Fruit fly (Drosophila melanogaster): ENCODE measurements around the gene heca.
A peak's percentile ranks its signal among the peaks of the same experiment; 100 is the strongest.

Gene heca

dm6 chr3R:30261838-30262237 is 15.9 kb upstream of the heca start (continued):
- TF ChIP-seq row (GFP tag; IDR thresholded peaks at IDR 0.05) (peak; percentile 29; the same call in 1 of the 3 replicates), ci (GFP tag; IDR thresholded peaks at IDR 0.05) (no peak), Pdp1 (GFP tag; optimal IDR thresholded peaks at IDR 0.05) (no peak), CG4404 (GFP tag; IDR thresholded peaks at IDR 0.05) (no peak), C15 (GFP tag; IDR thresholded peaks at IDR 0.05) (no peak), esg (GFP tag; conservative IDR thresholded peaks at IDR 0.05) (0 out of 2 replicates have a peak, but pooled peaks have one; percentile 9), corto (GFP tag; optimal IDR thresholded peaks at IDR 0.05) (peak; percentile 86), shn (GFP tag; optimal IDR thresholded peaks at IDR 0.05) (no peak), Med (GFP tag) (peak; percentile 34), CG14667 (GFP tag; IDR thresholded peaks at IDR 0.05) (no peak), MESR4 (GFP tag; optimal IDR thresholded peaks at IDR 0.05) (no peak), prd (optimal IDR thresholded peaks at IDR 0.05) (no peak), prd (GFP tag; IDR thresholded peaks at IDR 0.05) (0 out of 3 replicates have a peak, but pooled peaks have one; percentile 45), Oli (tag; optimal IDR thresholded peaks at IDR 0.05) (no peak), ewg (GFP tag; optimal IDR thresholded peaks at IDR 0.05) (no peak), gem (tag; optimal IDR thresholded peaks at IDR 0.05) (peak; percentile 32), lbe (GFP tag; optimal IDR thresholded peaks at IDR 0.05) (peak; percentile 88), tap (tag; optimal IDR thresholded peaks at IDR 0.05) (no peak), Drgx (GFP tag; IDR thresholded peaks at IDR 0.05) (peak; percentile 80), CG6272 (GFP tag; IDR thresholded peaks at IDR 0.05) (no peak), CG9437 (GFP tag; optimal IDR thresholded peaks at IDR 0.05) (no peak), sens (GFP tag) (peak; percentile 73), gt (GFP tag; IDR thresholded peaks at IDR 0.05) (no peak), z (GFP tag; IDR thresholded peaks at IDR 0.05) (no peak), unpg (GFP tag; optimal IDR thresholded peaks at IDR 0.05) (peak; percentile 9)

- no peak for TF ChIP-seq zen2 (GFP tag; IDR thresholded peaks at IDR 0.05; ENCODE audit: partially characterized antibody)
- no peak for TF ChIP-seq CG9876 (GFP tag; optimal IDR thresholded peaks at IDR 0.05)
- no peak for TF ChIP-seq Fer2 (tag; optimal IDR thresholded peaks at IDR 0.05)
- TF ChIP-seq stc (GFP tag; IDR thresholded peaks at IDR 0.05) = 0 out of 2 replicates have a peak, but pooled peaks have one; percentile 10
- TF ChIP-seq Oli (tag; optimal IDR thresholded peaks at IDR 0.05) = peak; percentile 29
- no peak for TF ChIP-seq CG12744 (GFP tag; optimal IDR thresholded peaks at IDR 0.05)
- TF ChIP-seq CG3407 (GFP tag; optimal IDR thresholded peaks at IDR 0.05) = peak; percentile 10
- no peak for TF ChIP-seq HLH3B (GFP tag; IDR thresholded peaks at IDR 0.05)
- no peak for TF ChIP-seq D19B (GFP tag; optimal IDR thresholded peaks at IDR 0.05)
- no peak for TF ChIP-seq so (GFP tag; IDR thresholded peaks at IDR 0.05)
- no peak for TF ChIP-seq kay (GFP tag; optimal IDR thresholded peaks at IDR 0.05)
- no peak for TF ChIP-seq Dp (GFP tag; optimal IDR thresholded peaks at IDR 0.05)
- TF ChIP-seq esg (GFP tag; conservative IDR thresholded peaks at IDR 0.05) = 0 out of 2 replicates have a peak, but pooled peaks have one; percentile 16
- no peak for TF ChIP-seq BtbVII (GFP tag; optimal IDR thresholded peaks at IDR 0.05)
- no peak for TF ChIP-seq Fer1 (GFP tag; optimal IDR thresholded peaks at IDR 0.05)
- no peak for TF ChIP-seq B-H1 (GFP tag; IDR thresholded peaks at IDR 0.05)
- no peak for TF ChIP-seq CG3281 (GFP tag; optimal IDR thresholded peaks at IDR 0.05)
- peak; percentile 38 for TF ChIP-seq CG13424 (tag; optimal IDR thresholded peaks at IDR 0.05)
- TF ChIP-seq fd102C (GFP tag; optimal IDR thresholded peaks at IDR 0.05) = peak; percentile 27
- TF ChIP-seq CG14860 (GFP tag; IDR thresholded peaks at IDR 0.05; ENCODE audit: partially characterized antibody) = no peak
- TF ChIP-seq Jarid2 (GFP tag; optimal IDR thresholded peaks at IDR 0.05) = no peak
- no peak for TF ChIP-seq sqz (GFP tag; optimal IDR thresholded peaks at IDR 0.05)
- no peak for TF ChIP-seq CG3726 (GFP tag; IDR thresholded peaks at IDR 0.05)
- TF ChIP-seq CG4424 (GFP tag; optimal IDR thresholded peaks at IDR 0.05) = peak; percentile 30
- no peak for TF ChIP-seq cato (GFP tag; optimal IDR thresholded peaks at IDR 0.05; ENCODE audit: borderline replicate concordance)
- no peak for TF ChIP-seq grn (GFP tag; optimal IDR thresholded peaks at IDR 0.05)
- no peak for TF ChIP-seq fd3F (GFP tag; optimal IDR thresholded peaks at IDR 0.05)
- TF ChIP-seq dan (GFP tag; IDR thresholded peaks at IDR 0.05) = no peak
- no peak for TF ChIP-seq sna (GFP tag; IDR thresholded peaks at IDR 0.05; ENCODE audit: partially characterized antibody)
Measured at dm6 chr3R:30263708-30264107, 14.0 kb upstream of the heca start.
